Worm (Caenorhabditis elegans) whole organism, L4 larva: ENCODE results near the gene sipa-1.

Experiments used
- D1046.2 ChIP-seq: fragments of 200-800 bp; sonication (Bioruptor generic); IDR thresholded peaks from 2 replicates; pipeline ENCODE4 v1.3.6; 2022; ENCODE audit warnings: missing genetic modification characterization, missing compliant biosample characterization
- F10B5.3 ChIP-seq: sonication (generic microtip); optimal IDR thresholded peaks from 2 replicates; lab custom pipeline; 2016; ENCODE audit warnings: mild to moderate bottlenecking, missing genetic modification characterization, missing compliant biosample characterization
- F26F4.8 ChIP-seq: fragments of 200-800 bp; sonication (Bioruptor generic); conservative IDR thresholded peaks from 2 replicates; pipeline ENCODE4 v1.3.6; 2022; ENCODE audit warnings: missing genetic modification characterization, missing compliant biosample characterization
- F37D6.2 ChIP-seq: sonication (generic microtip); optimal IDR thresholded peaks from 2 replicates; lab custom pipeline; 2016; ENCODE audit warnings: mild to moderate bottlenecking, missing genetic modification characterization, missing compliant biosample characterization
- T20F7.1 ChIP-seq: fragments of 200-800 bp; sonication (Bioruptor generic); optimal IDR thresholded peaks from 2 replicates; lab custom pipeline; 2018; ENCODE audit warnings: mild to moderate bottlenecking, missing genetic modification characterization, missing compliant biosample characterization
- aha-1 ChIP-seq: fragments of 150-350 bp; peaks from one replicate; lab custom pipeline; 2014; ENCODE audit warnings: missing biosample characterization, missing genetic modification characterization
- ceh-28 ChIP-seq: fragments of 150-350 bp; optimal IDR thresholded peaks from 2 replicates; lab custom pipeline; 2014; ENCODE audit warnings: missing biosample characterization, missing genetic modification reagents, missing genetic modification characterization
- ces-1 ChIP-seq: fragments of 150-350 bp; sonication (generic microtip); optimal IDR thresholded peaks from 4 replicates; lab custom pipeline; 2014; ENCODE audit warnings: missing biosample characterization, missing genetic modification reagents, missing genetic modification characterization
- cey-2 ChIP-seq: sonication (generic microtip); optimal IDR thresholded peaks from 3 replicates; lab custom pipeline; 2017; ENCODE audit warnings: missing genetic modification characterization, mild to moderate bottlenecking, missing compliant biosample characterization, antibody characterized with exemption, borderline replicate concordance; ENCODE audit not compliant: insufficient read depth
- daf-12 ChIP-seq: fragments of 150-350 bp; optimal IDR thresholded peaks from 2 replicates; lab custom pipeline; 2014; ENCODE audit warnings: missing biosample characterization, missing genetic modification reagents, missing genetic modification characterization
- daf-16 ChIP-seq, 3 experiments: sonication (generic microtip); optimal IDR thresholded peaks; 2 replicates each; lab custom pipeline; 2016 to 2017; ENCODE audit warnings: missing genetic modification characterization in 3 of 3, missing genetic modification reagents in 3 of 3, mild to moderate bottlenecking in 2 of 3, missing compliant biosample characterization in 2 of 3, missing biosample characterization in 1 of 3, moderate library complexity in 1 of 3
- daf-19 ChIP-seq: fragments of 200-800 bp; sonication (Bioruptor generic); conservative IDR thresholded peaks from 2 replicates; pipeline ENCODE4 v1.3.6; 2022; ENCODE audit warnings: missing genetic modification characterization, missing compliant biosample characterization
- daf-8 ChIP-seq: fragments of 200-800 bp; sonication (Bioruptor generic); IDR thresholded peaks from 2 replicates; pipeline ENCODE4 v1.3.6; 2022; ENCODE audit warnings: missing genetic modification characterization, missing compliant biosample characterization
- dmd-6 ChIP-seq: fragments of 200-800 bp; sonication (Bioruptor generic); IDR thresholded peaks from 2 replicates; pipeline ENCODE4 v1.3.6; 2022; ENCODE audit warnings: missing genetic modification reagents, missing genetic modification characterization, missing compliant biosample characterization
- dve-1 ChIP-seq: sonication (generic microtip); optimal IDR thresholded peaks from 2 replicates; lab custom pipeline; 2017; ENCODE audit warnings: antibody characterized with exemption, mild to moderate bottlenecking, missing genetic modification characterization, missing compliant biosample characterization; ENCODE audit not compliant: insufficient read depth
- egl-27 ChIP-seq: sonication (generic microtip); optimal IDR thresholded peaks from 3 replicates; lab custom pipeline; 2017; ENCODE audit warnings: missing biosample characterization, missing genetic modification reagents, missing genetic modification characterization
- gei-8 ChIP-seq: fragments of 200-800 bp; sonication (Bioruptor generic); optimal IDR thresholded peaks from 2 replicates; lab custom pipeline; 2018; ENCODE audit warnings: mild to moderate bottlenecking, missing genetic modification characterization, missing compliant biosample characterization
- hif-1 ChIP-seq, 2 experiments: sonication (generic microtip); optimal IDR thresholded peaks; 2 replicates each; lab custom pipeline; 2016 to 2017; ENCODE audit warnings: missing compliant biosample characterization in 2 of 2, missing genetic modification characterization in 2 of 2, missing genetic modification reagents in 2 of 2, missing genotype in 2 of 2, mild to moderate bottlenecking in 1 of 2
- hlh-11 ChIP-seq: fragments of 200-800 bp; sonication (Bioruptor generic); optimal IDR thresholded peaks from 2 replicates; lab custom pipeline; 2018; ENCODE audit warnings: mild to moderate bottlenecking, missing genetic modification characterization, missing compliant biosample characterization
- hlh-30 ChIP-seq: sonication (generic microtip); optimal IDR thresholded peaks from 2 replicates; lab custom pipeline; 2017; ENCODE audit warnings: antibody characterized with exemption, mild to moderate bottlenecking, missing genetic modification characterization, missing compliant biosample characterization; ENCODE audit not compliant: insufficient read depth
- lin-38 ChIP-seq: fragments of 200-800 bp; sonication (Bioruptor generic); IDR thresholded peaks from 2 replicates; pipeline ENCODE4 v1.3.6; 2022; ENCODE audit warnings: missing genetic modification reagents, missing genetic modification characterization, missing compliant biosample characterization
- lin-39 ChIP-seq: fragments of 150-350 bp; optimal IDR thresholded peaks from 2 replicates; lab custom pipeline; 2014; ENCODE audit warnings: missing biosample characterization, missing genetic modification reagents, missing genetic modification characterization
- lir-3 ChIP-seq: sonication (generic microtip); optimal IDR thresholded peaks from 2 replicates; lab custom pipeline; 2016; ENCODE audit warnings: mild to moderate bottlenecking, missing genetic modification characterization, missing compliant biosample characterization
- madf-5 ChIP-seq, 2 experiments: fragments of 200-800 bp; sonication (Bioruptor generic); IDR thresholded peaks; 2 replicates each; pipeline ENCODE4 v1.3.6; 2022; ENCODE audit warnings: missing compliant biosample characterization in 2 of 2, missing genetic modification characterization in 2 of 2
- madf-9 ChIP-seq: fragments of 200-800 bp; sonication (Bioruptor generic); conservative IDR thresholded peaks from 2 replicates; pipeline ENCODE4 v1.3.6; 2022; ENCODE audit warnings: missing genetic modification reagents, missing genetic modification characterization, missing compliant biosample characterization
- mdl-1 ChIP-seq, 2 experiments: fragments of 150-350 bp in 1 of 2; sonication (generic microtip) in 1 of 2; optimal IDR thresholded peaks; 2 replicates each; lab custom pipeline; 2014 to 2017; ENCODE audit warnings: missing biosample characterization in 2 of 2, missing genetic modification characterization in 2 of 2
- mes-2 ChIP-seq: sonication (generic microtip); optimal IDR thresholded peaks from 2 replicates; lab custom pipeline; 2016; ENCODE audit warnings: missing genotype, mild to moderate bottlenecking, missing genetic modification characterization, missing compliant biosample characterization; ENCODE audit not compliant: poor library complexity, severe bottlenecking
- mxl-2 ChIP-seq: fragments of 200-800 bp; sonication (Bioruptor generic); conservative IDR thresholded peaks from 2 replicates; pipeline ENCODE4 v1.3.6; 2022; ENCODE audit warnings: missing genetic modification reagents, missing genetic modification characterization, missing compliant biosample characterization
- mxl-3 ChIP-seq: fragments of 200-800 bp; sonication (Bioruptor generic); optimal IDR thresholded peaks from 2 replicates; lab custom pipeline; 2018; ENCODE audit warnings: mild to moderate bottlenecking, missing genetic modification characterization, missing compliant biosample characterization
- nhr-11 ChIP-seq: fragments of 150-350 bp; optimal IDR thresholded peaks from 2 replicates; lab custom pipeline; 2014; ENCODE audit warnings: missing biosample characterization, missing genetic modification characterization
- nhr-111 ChIP-seq: fragments of 200-800 bp; sonication (Bioruptor generic); optimal IDR thresholded peaks from 2 replicates; lab custom pipeline; 2018; ENCODE audit warnings: mild to moderate bottlenecking, missing genetic modification characterization, missing compliant biosample characterization
- nhr-25 ChIP-seq: sonication (generic microtip); optimal IDR thresholded peaks from 2 replicates; lab custom pipeline; 2017; ENCODE audit warnings: missing genetic modification characterization, mild to moderate bottlenecking, missing compliant biosample characterization, antibody characterized with exemption, moderate library complexity, borderline replicate concordance; ENCODE audit not compliant: insufficient read depth
- nhr-28 ChIP-seq: fragments of 150-350 bp; optimal IDR thresholded peaks from 2 replicates; lab custom pipeline; 2014; ENCODE audit warnings: missing biosample characterization, missing genetic modification characterization
- nhr-41 ChIP-seq: fragments of 200-800 bp; sonication (Bioruptor generic); IDR thresholded peaks from 2 replicates; pipeline ENCODE4 v1.3.6; 2022; ENCODE audit warnings: missing genetic modification reagents, missing genetic modification characterization, missing compliant biosample characterization
- nhr-48 ChIP-seq: sonication (generic microtip); optimal IDR thresholded peaks from 2 replicates; lab custom pipeline; 2016; ENCODE audit warnings: mild to moderate bottlenecking, missing genetic modification characterization, missing compliant biosample characterization
- nhr-6 ChIP-seq: fragments of 150-350 bp; optimal IDR thresholded peaks from 2 replicates; lab custom pipeline; 2014; ENCODE audit warnings: missing biosample characterization, missing genetic modification characterization
- nhr-76 ChIP-seq: fragments of 150-350 bp; optimal IDR thresholded peaks from 2 replicates; lab custom pipeline; 2014; ENCODE audit warnings: missing biosample characterization, missing genetic modification characterization
- nhr-77 ChIP-seq: fragments of 150-350 bp; optimal IDR thresholded peaks from 2 replicates; lab custom pipeline; 2014; ENCODE audit warnings: missing biosample characterization, missing genetic modification characterization
- php-3 ChIP-seq: fragments of 200-800 bp; sonication (Bioruptor generic); IDR thresholded peaks from 2 replicates; pipeline ENCODE4 v1.3.6; 2022; ENCODE audit warnings: missing genetic modification reagents, missing genetic modification characterization, missing compliant biosample characterization
- pqm-1 ChIP-seq: sonication (generic microtip); optimal IDR thresholded peaks from 2 replicates; lab custom pipeline; 2017; ENCODE audit warnings: missing biosample characterization, missing genetic modification characterization
- saeg-2 ChIP-seq: fragments of 200-800 bp; sonication (Bioruptor generic); IDR thresholded peaks from 2 replicates; pipeline ENCODE4 v1.3.6; 2022; ENCODE audit warnings: missing genetic modification reagents, missing genetic modification characterization, missing compliant biosample characterization
- tag-97 ChIP-seq: fragments of 200-800 bp; sonication (Bioruptor generic); IDR thresholded peaks from 2 replicates; pipeline ENCODE4 v1.3.6; 2022; ENCODE audit warnings: missing genetic modification characterization, missing compliant biosample characterization
- unc-130 ChIP-seq: sonication (generic microtip); optimal IDR thresholded peaks from 2 replicates; lab custom pipeline; 2016; ENCODE audit warnings: missing genetic modification reagents, missing genetic modification characterization, missing compliant biosample characterization
- zfp-2 ChIP-seq: sonication (generic microtip); optimal IDR thresholded peaks from 2 replicates; lab custom pipeline; 2016; ENCODE audit warnings: mild to moderate bottlenecking, missing genetic modification characterization, missing compliant biosample characterization

Gene sipa-1

ce11 chrV:11648435-11648834, 11.3 kb upstream of the sipa-1 start:
- TF ChIP-seq nhr-77 (peak; percentile 34), lin-38 (no peak), daf-19 (no peak), nhr-28 (tag; lab: Kevin White, UChicago) (peak; percentile 75), pqm-1 (tag; lab: Kevin White, UChicago) (peak; percentile 91), php-3 (GFP tag; lab: Robert Waterston, UW) (0 out of 2 replicates have a peak, but pooled peaks have one; percentile 51), madf-5 (GFP tag; IDR thresholded peaks at IDR 0.05; lab: Robert Waterston, UW) (no peak), dve-1 (tag; lab: Kevin White, UChicago) (peak; percentile 58), nhr-48 (tag; lab: Kevin White, UChicago) (peak; percentile 18), nhr-11 (tag; lab: Kevin White, UChicago) (no peak), daf-16 (GFP tag; optimal IDR thresholded peaks at IDR 0.05; lab: Kevin White, UChicago) (no peak), daf-16 (tag; optimal IDR thresholded peaks at IDR 0.05; lab: Kevin White, UChicago) (peak; percentile 77), mes-2 (tag; lab: Kevin White, UChicago) (peak; percentile 7), hlh-11 (tag; lab: Kevin White, UChicago) (peak; percentile 60), mdl-1 (tag; optimal IDR thresholded peaks at IDR 0.05; lab: Kevin White, UChicago) (peak in 1 of 2 experiments; percentile 20), mxl-3 (GFP tag; lab: Kevin White, UChicago) (no peak), dmd-6 (peak; percentile 81), lin-39 (tag; lab: Kevin White, UChicago) (no peak), ces-1 (GFP tag; lab: Kevin White, UChicago) (no peak), hif-1 (tag; optimal IDR thresholded peaks at IDR 0.05; lab: Kevin White, UChicago) (peak in 1 of 2 experiments; percentile 12), ceh-28 (no peak), daf-8 (no peak), hlh-30 (peak; percentile 45)

- no peak for TF ChIP-seq unc-130
- no peak for TF ChIP-seq madf-9
- TF ChIP-seq dmd-6: peak; percentile 72
- TF ChIP-seq gei-8 (GFP tag; lab: Kevin White, UChicago): no peak
- peak; percentile 49 for TF ChIP-seq hlh-11 (tag; lab: Kevin White, UChicago)
- peak; percentile 54; the same call in 1 of the 2 replicates for TF ChIP-seq php-3 (GFP tag; lab: Robert Waterston, UW)
- TF ChIP-seq aha-1: peak; percentile 46
- TF ChIP-seq nhr-28 (tag; lab: Kevin White, UChicago): peak; percentile 49
- TF ChIP-seq pqm-1 (tag; lab: Kevin White, UChicago): peak; percentile 20
These were observed 10.7 kb upstream of the sipa-1 start for ce11 chrV:11647821-11648220.

- TF ChIP-seq mes-2 (tag; lab: Kevin White, UChicago): no peak
- peak; percentile 98 for TF ChIP-seq aha-1
These were observed 8.2 kb upstream of the sipa-1 start, which contains the start of gene skp-1 for ce11 chrV:11645244-11645643. skp-1 (plus strand) TSS chrV:11645481.

DNA sequence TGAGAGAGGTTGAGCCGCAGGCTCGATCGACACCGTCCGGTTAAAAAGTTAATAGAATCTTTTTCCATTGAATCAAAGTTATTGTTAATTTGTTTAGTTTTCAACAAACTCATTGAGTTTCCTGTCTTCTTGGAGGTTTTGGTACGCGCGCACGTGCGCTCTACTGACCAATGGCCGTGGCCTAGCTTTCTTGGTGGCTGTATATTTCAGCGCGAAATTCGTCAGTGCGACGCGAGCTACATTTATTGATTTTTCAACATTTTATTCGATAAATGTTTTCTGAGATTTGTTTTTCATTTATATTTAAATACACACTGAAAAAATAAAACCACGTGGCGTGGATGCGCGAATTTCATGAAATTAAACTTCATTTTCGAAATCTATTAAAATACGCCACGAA, 7.1 kb upstream of the sipa-1 start, which contains the start of gene bir-1:
bir-1 (plus strand) TSS at position 312 of the 400 bp plus-strand sequence.
- TF ChIP-seq F10B5.3 (tag; lab: Kevin White, UChicago): no peak
- peak; percentile 88 for TF ChIP-seq unc-130
- TF ChIP-seq mxl-2 (GFP tag; lab: Robert Waterston, UW): no peak
- TF ChIP-seq nhr-25 (tag; lab: Kevin White, UChicago): peak; percentile 31
- no peak for TF ChIP-seq nhr-111 (GFP tag; lab: Kevin White, UChicago)
- TF ChIP-seq nhr-41 (GFP tag; lab: Robert Waterston, UW): no peak
- TF ChIP-seq nhr-6 (tag; lab: Kevin White, UChicago): peak; percentile 85
- TF ChIP-seq lir-3 (tag; lab: Kevin White, UChicago): no peak
- no peak for TF ChIP-seq D1046.2 (GFP tag; lab: Robert Waterston, UW)
- TF ChIP-seq daf-19: no peak
- TF ChIP-seq dve-1 (tag; lab: Kevin White, UChicago): peak; percentile 24
- TF ChIP-seq F37D6.2 (tag; lab: Kevin White, UChicago): no peak
- TF ChIP-seq zfp-2 (tag; lab: Kevin White, UChicago): no peak
- TF ChIP-seq cey-2 (tag; lab: Kevin White, UChicago): no peak
- TF ChIP-seq daf-12 (tag; lab: Kevin White, UChicago): no peak
- no peak for TF ChIP-seq egl-27 (tag; lab: Kevin White, UChicago)
- TF ChIP-seq tag-97 (GFP tag; lab: Robert Waterston, UW): no peak
- TF ChIP-seq T20F7.1: peak; percentile 48
- no peak for TF ChIP-seq nhr-76 (tag; lab: Kevin White, UChicago)
- TF ChIP-seq saeg-2 (GFP tag; lab: Robert Waterston, UW): no peak
- no peak for TF ChIP-seq F26F4.8 (GFP tag; lab: Robert Waterston, UW)
- TF ChIP-seq nhr-48 (tag; lab: Kevin White, UChicago): no peak
